Fruit fly (Drosophila melanogaster) whole organism, embryonic: ENCODE results near the gene CG42749.

ENCODE experiments used
- Ada2b ChIP-seq: fragments of 200-800 bp; sonication (Bioruptor generic); IDR thresholded peaks from 2 replicates; pipeline ENCODE4 v1.3.6; 2022; ENCODE audit warnings: missing biosample characterization, missing genetic modification characterization
- CG10321 ChIP-seq: fragments of 200-800 bp; sonication (Bioruptor generic); IDR thresholded peaks from 2 replicates; pipeline ENCODE4 v1.3.6; 2022; ENCODE audit warnings: missing biosample characterization, missing genetic modification characterization
- CG11456 ChIP-seq: fragments of 200-800 bp; sonication (Bioruptor generic); IDR thresholded peaks from 3 replicates; pipeline ENCODE4 v1.3.6; 2022; ENCODE audit warnings: missing biosample characterization, missing genetic modification characterization
- CG12219 ChIP-seq: fragments of 200-800 bp; sonication (Bioruptor generic); optimal IDR thresholded peaks from 3 replicates; lab custom pipeline; 2018; ENCODE audit warnings: missing biosample characterization, mild to moderate bottlenecking, missing genetic modification characterization
- CG13296 ChIP-seq: fragments of 200-800 bp; sonication (Bioruptor generic); optimal IDR thresholded peaks from 3 replicates; lab custom pipeline; 2018; ENCODE audit warnings: missing biosample characterization, mild to moderate bottlenecking, missing genetic modification characterization
- CG14441 ChIP-seq: fragments of 200-800 bp; sonication (Bioruptor generic); IDR thresholded peaks from 2 replicates; pipeline ENCODE4 v1.3.6; 2022; ENCODE audit warnings: missing biosample characterization, missing genetic modification characterization
- CG15011 ChIP-seq: fragments of 200-800 bp; sonication (Bioruptor generic); optimal IDR thresholded peaks from 3 replicates; lab custom pipeline; 2018; ENCODE audit warnings: missing biosample characterization, mild to moderate bottlenecking, missing genetic modification characterization
- CG15601 ChIP-seq: fragments of 200-800 bp; sonication (Bioruptor generic); optimal IDR thresholded peaks from 3 replicates; lab custom pipeline; 2019; ENCODE audit warnings: missing biosample characterization, mild to moderate bottlenecking, missing genetic modification characterization, moderate library complexity
- CG16863 ChIP-seq: fragments of 200-800 bp; sonication (Bioruptor generic); optimal IDR thresholded peaks from 3 replicates; lab custom pipeline; 2016; ENCODE audit warnings: missing biosample characterization, missing genetic modification characterization
- CG17361 ChIP-seq: fragments of 200-800 bp; sonication (Bioruptor generic); IDR thresholded peaks from 3 replicates; pipeline ENCODE4 v1.3.6; 2022; ENCODE audit warnings: missing biosample characterization, missing genetic modification characterization
- CG2116 ChIP-seq: fragments of 200-800 bp; sonication (Bioruptor generic); optimal IDR thresholded peaks from 3 replicates; lab custom pipeline; 2018; ENCODE audit warnings: missing biosample characterization, mild to moderate bottlenecking, missing genetic modification characterization
- CG30403 ChIP-seq: fragments of 200-800 bp; sonication (Bioruptor generic); optimal IDR thresholded peaks from 3 replicates; lab custom pipeline; 2016; ENCODE audit warnings: missing biosample characterization, missing genetic modification characterization
- CG4282 ChIP-seq: fragments of 200-800 bp; sonication (Bioruptor generic); optimal IDR thresholded peaks from 2 replicates; lab custom pipeline; 2016; ENCODE audit warnings: missing biosample characterization, missing genetic modification characterization
- CG4328 ChIP-seq: fragments of 200-800 bp; sonication (Bioruptor generic); optimal IDR thresholded peaks from 3 replicates; lab custom pipeline; 2017; ENCODE audit warnings: missing biosample characterization, missing genetic modification reagents, missing genetic modification characterization
- CG4820 ChIP-seq: fragments of 200-800 bp; sonication (Bioruptor generic); optimal IDR thresholded peaks from 3 replicates; lab custom pipeline; 2016; ENCODE audit warnings: missing biosample characterization, missing genetic modification characterization
- CG6254 ChIP-seq: fragments of 200-800 bp; sonication (Bioruptor generic); optimal IDR thresholded peaks from 3 replicates; lab custom pipeline; 2017; ENCODE audit warnings: mild to moderate bottlenecking, missing biosample characterization, missing genetic modification reagents, missing genetic modification characterization
- CG7556 ChIP-seq: fragments of 200-800 bp; sonication (Bioruptor generic); optimal IDR thresholded peaks from 2 replicates; lab custom pipeline; 2017; ENCODE audit warnings: missing biosample characterization, mild to moderate bottlenecking, missing genetic modification characterization
- CG9609 ChIP-seq: fragments of 200-800 bp; sonication (Bioruptor generic); optimal IDR thresholded peaks from 3 replicates; lab custom pipeline; 2016; ENCODE audit warnings: missing biosample characterization, missing genetic modification characterization
- CG9817 ChIP-seq: fragments of 200-800 bp; sonication (Bioruptor generic); optimal IDR thresholded peaks from 2 replicates; lab custom pipeline; 2018; ENCODE audit warnings: missing biosample characterization, mild to moderate bottlenecking, missing genetic modification characterization, moderate library complexity
- CkIIα-i1 ChIP-seq: fragments of 200-800 bp; sonication (Bioruptor generic); IDR thresholded peaks from 2 replicates; pipeline ENCODE4 v1.3.6; 2022; ENCODE audit warnings: missing biosample characterization, missing genetic modification characterization
- Dad ChIP-seq: fragments of 200-800 bp; sonication (Bioruptor generic); optimal IDR thresholded peaks from 3 replicates; lab custom pipeline; 2016; ENCODE audit warnings: missing biosample characterization, missing genetic modification characterization
- Drgx ChIP-seq: fragments of 200-800 bp; sonication (Bioruptor generic); IDR thresholded peaks from 2 replicates; pipeline ENCODE4 v1.3.6; 2022; ENCODE audit warnings: missing biosample characterization, missing genetic modification characterization
- Eip74EF ChIP-seq, 2 experiments: fragments of 200-800 bp in 1 of 2; fragments of >200 bp in 1 of 2; sonication (Bioruptor generic) in 1 of 2; optimal IDR thresholded peaks; 2 replicates each; lab custom pipeline; 2017 to 2019; ENCODE audit warnings: missing biosample characterization in 2 of 2, missing genetic modification characterization in 2 of 2, mild to moderate bottlenecking in 1 of 2, moderate library complexity in 1 of 2
- Myb ChIP-seq: fragments of 200-800 bp; sonication (Bioruptor generic); optimal IDR thresholded peaks from 2 replicates; lab custom pipeline; 2016; ENCODE audit warnings: missing biosample characterization, missing genetic modification characterization
- NC2α ChIP-seq: fragments of 200-800 bp; sonication (Bioruptor generic); optimal IDR thresholded peaks from 2 replicates; lab custom pipeline; 2016; ENCODE audit warnings: missing biosample characterization, missing genetic modification characterization
- Nf-YA ChIP-seq: fragments of 200-800 bp; sonication (Bioruptor generic); IDR thresholded peaks from 2 replicates; pipeline ENCODE4 v1.3.6; 2022; ENCODE audit warnings: missing biosample characterization, missing genetic modification characterization
- Optix ChIP-seq: fragments of 200-800 bp; sonication (Bioruptor generic); IDR thresholded peaks from 3 replicates; pipeline ENCODE4 v1.3.6; 2022; ENCODE audit warnings: missing biosample characterization, missing genetic modification characterization
- Sox102F ChIP-seq: fragments of 200-800 bp; sonication (Bioruptor generic); optimal IDR thresholded peaks from 2 replicates; lab custom pipeline; 2018; ENCODE audit warnings: missing biosample characterization, mild to moderate bottlenecking, missing genetic modification characterization, moderate library complexity
- Ssrp ChIP-seq: fragments of 200-800 bp; sonication (Bioruptor generic); optimal IDR thresholded peaks from 2 replicates; lab custom pipeline; 2018; ENCODE audit warnings: missing biosample characterization, mild to moderate bottlenecking, missing genetic modification characterization, moderate library complexity
- Trl ChIP-seq, 3 experiments: fragments of >200 bp in 2 of 3; fragments of 200-800 bp in 1 of 3; sonication (Bioruptor generic) in 1 of 3; optimal IDR thresholded peaks; 2 replicates in 1 of 3; 3 replicates in 2 of 3; lab custom pipeline; 2016 to 2017; ENCODE audit warnings: missing biosample characterization in 1 of 3, missing genetic modification characterization in 1 of 3
- Usf ChIP-seq: fragments of 200-800 bp; sonication (Bioruptor generic); optimal IDR thresholded peaks from 2 replicates; lab custom pipeline; 2017; ENCODE audit warnings: missing genotype, missing biosample characterization, missing genetic modification characterization
- Vsx1 ChIP-seq: fragments of 200-800 bp; sonication (Bioruptor generic); optimal IDR thresholded peaks from 2 replicates; lab custom pipeline; 2017; ENCODE audit warnings: missing biosample characterization, mild to moderate bottlenecking, missing genetic modification characterization, missing genetic modification reagents
- bab2 ChIP-seq: fragments of 200-800 bp; sonication (Bioruptor generic); optimal IDR thresholded peaks from 2 replicates; lab custom pipeline; 2016; ENCODE audit warnings: missing biosample characterization, missing genetic modification characterization
- cad ChIP-seq: fragments of >200 bp; optimal IDR thresholded peaks from 2 replicates; lab custom pipeline; 2017; ENCODE audit warnings: missing biosample characterization, missing genetic modification characterization
- cwo ChIP-seq: fragments of 200-800 bp; sonication (Bioruptor generic); optimal IDR thresholded peaks from 3 replicates; lab custom pipeline; 2017; ENCODE audit warnings: missing biosample characterization, missing genetic modification characterization, mild to moderate bottlenecking, moderate library complexity, missing genetic modification reagents
- dmrt99B ChIP-seq: fragments of 200-800 bp; sonication (Bioruptor generic); optimal IDR thresholded peaks from 2 replicates; lab custom pipeline; 2018; ENCODE audit warnings: missing biosample characterization, mild to moderate bottlenecking, missing genetic modification characterization, moderate library complexity
- esg ChIP-seq: fragments of 200-800 bp; sonication (Bioruptor generic); conservative IDR thresholded peaks from 2 replicates; pipeline ENCODE4 v1.3.6; 2022; ENCODE audit warnings: missing biosample characterization, missing genetic modification characterization
- inv ChIP-seq: fragments of 200-800 bp; sonication (Bioruptor generic); IDR thresholded peaks from 2 replicates; pipeline ENCODE4 v1.3.6; 2022; ENCODE audit warnings: missing biosample characterization, missing genetic modification characterization; ENCODE audit not compliant: partially characterized antibody
- kay ChIP-seq: fragments of 200-800 bp; sonication (Bioruptor generic); optimal IDR thresholded peaks from 2 replicates; lab custom pipeline; 2016; ENCODE audit warnings: missing biosample characterization, missing genetic modification characterization
- pan ChIP-seq, 4 experiments: fragments of >200 bp in 3 of 4; fragments of 200-800 bp in 1 of 4; sonication (Bioruptor generic) in 1 of 4; optimal IDR thresholded peaks in 3 of 4; IDR thresholded peaks in 1 of 4; 2 replicates each; pipeline versions ENCODE4 v1.3.6 to Lab custom; 2017 to 2022; ENCODE audit warnings: missing biosample characterization in 2 of 4, missing genetic modification characterization in 2 of 4, mixed read lengths in 1 of 4
- repo ChIP-seq: fragments of 200-800 bp; sonication (Bioruptor generic); optimal IDR thresholded peaks from 2 replicates; lab custom pipeline; 2016; ENCODE audit warnings: missing biosample characterization, missing genetic modification characterization
- ro ChIP-seq: fragments of 200-800 bp; sonication (Bioruptor generic); IDR thresholded peaks from 2 replicates; pipeline ENCODE4 v1.3.6; 2022; ENCODE audit warnings: missing biosample characterization, missing genetic modification characterization
- scrt ChIP-seq: fragments of 200-800 bp; sonication (Bioruptor generic); optimal IDR thresholded peaks from 2 replicates; lab custom pipeline; 2018; ENCODE audit warnings: missing biosample characterization, mild to moderate bottlenecking, missing genetic modification characterization, moderate library complexity
- sisA ChIP-seq: fragments of 200-800 bp; sonication (Bioruptor generic); IDR thresholded peaks from 2 replicates; pipeline ENCODE4 v1.3.6; 2022; ENCODE audit warnings: missing biosample characterization, missing genetic modification characterization
- ssp ChIP-seq: fragments of 200-800 bp; sonication (Bioruptor generic); IDR thresholded peaks from 2 replicates; pipeline ENCODE4 v1.3.6; 2022; ENCODE audit warnings: missing biosample characterization, missing genetic modification characterization
- tll ChIP-seq, 2 experiments: fragments of 200-800 bp in 1 of 2; fragments of >200 bp in 1 of 2; sonication (Bioruptor generic) in 1 of 2; optimal IDR thresholded peaks; 2 replicates each; lab custom pipeline; 2017 to 2019; ENCODE audit warnings: missing biosample characterization in 2 of 2, missing genetic modification characterization in 2 of 2, mild to moderate bottlenecking in 1 of 2, moderate library complexity in 1 of 2
- toy ChIP-seq: fragments of 200-800 bp; sonication (Bioruptor generic); IDR thresholded peaks from 2 replicates; pipeline ENCODE4 v1.3.6; 2022; ENCODE audit warnings: missing biosample characterization, missing genetic modification characterization
- vfl ChIP-seq: fragments of 200-800 bp; sonication (Bioruptor generic); optimal IDR thresholded peaks from 2 replicates; lab custom pipeline; 2016; ENCODE audit warnings: missing biosample characterization, missing genetic modification characterization
- wek ChIP-seq: fragments of 200-800 bp; sonication (Bioruptor generic); optimal IDR thresholded peaks from 3 replicates; lab custom pipeline; 2018; ENCODE audit warnings: missing biosample characterization, mild to moderate bottlenecking, missing genetic modification characterization, moderate library complexity

The CG42749 gene

DNA sequence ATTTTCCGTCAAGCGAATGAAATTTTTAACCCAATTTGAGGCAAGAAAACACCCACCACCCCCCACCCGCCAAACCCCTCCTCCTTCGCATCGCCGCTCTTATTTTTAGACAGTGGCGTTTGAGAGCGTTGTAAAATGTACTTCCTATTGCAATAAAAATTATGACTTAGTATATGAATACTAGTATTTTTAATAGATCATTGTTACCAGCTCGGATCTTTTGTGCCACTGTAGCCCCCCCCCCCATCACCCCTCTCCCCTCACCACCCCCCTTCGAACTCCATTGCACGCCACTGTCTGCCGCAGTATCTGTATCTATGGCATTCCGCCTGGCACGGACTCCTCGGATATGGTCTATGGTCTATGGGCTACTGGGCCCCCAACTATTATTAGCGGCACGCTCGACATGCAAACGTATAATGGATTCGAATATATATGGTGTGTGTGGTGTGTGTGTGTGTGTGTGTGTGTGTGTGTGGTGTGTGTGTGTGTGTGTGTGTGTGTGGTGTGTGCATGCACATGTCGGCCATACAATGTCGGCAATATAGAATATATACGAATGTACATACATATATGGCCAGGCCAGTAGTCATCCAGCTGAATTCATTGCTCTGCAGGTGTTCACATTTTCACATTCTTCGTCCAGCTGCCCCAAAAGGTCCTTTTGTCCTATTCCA is 54.2 kb downstream of the CG42749 start:
- TF ChIP-seq sisA (GFP tag; lab: Robert Waterston, UW): peak; percentile 63
- TF ChIP-seq CG14441 (GFP tag; lab: Robert Waterston, UW): 0 out of 2 replicates have a peak, but pooled peaks have one; percentile 22
- TF ChIP-seq Sox102F (GFP tag; lab: Kevin White, UChicago): peak; percentile 63
- TF ChIP-seq repo (GFP tag; lab: Kevin White, UChicago): no peak
- TF ChIP-seq CG17361 (GFP tag; lab: Robert Waterston, UW): no peak
- no peak for TF ChIP-seq CG10321 (GFP tag; lab: Robert Waterston, UW)
- TF ChIP-seq CkIIα-i1 (GFP tag; lab: Robert Waterston, UW): no peak
- TF ChIP-seq CG30403 (GFP tag; lab: Kevin White, UChicago): no peak
- TF ChIP-seq cad (GFP tag; lab: Kevin White, UChicago): no peak
- no peak for TF ChIP-seq CG7556 (GFP tag; lab: Kevin White, UChicago)
- TF ChIP-seq CG16863 (GFP tag; lab: Kevin White, UChicago): no peak
- no peak for TF ChIP-seq inv
- no peak for TF ChIP-seq Nf-YA (GFP tag; lab: Robert Waterston, UW)
- TF ChIP-seq Trl (optimal IDR thresholded peaks at IDR 0.05; lab: Kevin White, UChicago): no peak
- TF ChIP-seq Trl (GFP tag; optimal IDR thresholded peaks at IDR 0.05; lab: Kevin White, UChicago): no peak
- TF ChIP-seq esg (GFP tag; lab: Robert Waterston, UW): no peak
- no peak for TF ChIP-seq NC2α
- TF ChIP-seq dmrt99B (tag; lab: Kevin White, UChicago): peak; percentile 38
- TF ChIP-seq CG9609 (GFP tag; lab: Kevin White, UChicago): no peak
- TF ChIP-seq CG4282 (GFP tag; lab: Kevin White, UChicago): no peak
- TF ChIP-seq CG4820 (GFP tag; lab: Kevin White, UChicago): no peak
- no peak for TF ChIP-seq vfl (GFP tag; lab: Kevin White, UChicago)
- no peak for TF ChIP-seq CG6254 (GFP tag; lab: Kevin White, UChicago)
- TF ChIP-seq Optix (GFP tag; lab: Robert Waterston, UW): 0 out of 3 replicates have a peak, but pooled peaks have one; percentile 17
- TF ChIP-seq CG12219: no peak
- TF ChIP-seq CG13296 (GFP tag; lab: Kevin White, UChicago): no peak
- TF ChIP-seq ro: no peak
- no peak for TF ChIP-seq tll (GFP tag; optimal IDR thresholded peaks at IDR 0.05; lab: Kevin White, UChicago)
- no peak for TF ChIP-seq CG15601 (tag; lab: Kevin White, UChicago)
- no peak for TF ChIP-seq cwo (GFP tag; lab: Kevin White, UChicago)
- TF ChIP-seq pan (optimal IDR thresholded peaks at IDR 0.05; lab: Kevin White, UChicago): no peak
- TF ChIP-seq pan (GFP tag; optimal IDR thresholded peaks at IDR 0.05 in 1 of 2, IDR thresholded peaks at IDR 0.05 in 1 of 2): no peak
- 0 out of 2 replicates have a peak, but pooled peaks have one; percentile 17 for TF ChIP-seq Ada2b (GFP tag; lab: Robert Waterston, UW)
- TF ChIP-seq scrt: no peak
- TF ChIP-seq Vsx1 (GFP tag; lab: Kevin White, UChicago): no peak
- no peak for TF ChIP-seq kay (GFP tag; lab: Kevin White, UChicago)
- TF ChIP-seq CG4328 (GFP tag; lab: Kevin White, UChicago): no peak
- TF ChIP-seq bab2 (GFP tag; lab: Kevin White, UChicago): no peak
- no peak for TF ChIP-seq Dad (GFP tag; lab: Kevin White, UChicago)
- no peak for TF ChIP-seq CG15011 (GFP tag; lab: Kevin White, UChicago)
- peak; percentile 15; the same call in 1 of the 2 replicates for TF ChIP-seq Drgx (GFP tag; lab: Robert Waterston, UW)
- no peak for TF ChIP-seq toy
- TF ChIP-seq wek: no peak
- no peak for TF ChIP-seq Ssrp (tag; lab: Kevin White, UChicago)
- TF ChIP-seq Usf: no peak
- no peak for TF ChIP-seq CG9817 (tag; lab: Kevin White, UChicago)
- TF ChIP-seq CG11456 (GFP tag; lab: Robert Waterston, UW): 0 out of 3 replicates have a peak, but pooled peaks have one; percentile 46
- peak; percentile 40 for TF ChIP-seq ssp (GFP tag; lab: Robert Waterston, UW)
- no peak for TF ChIP-seq Eip74EF (GFP tag; optimal IDR thresholded peaks at IDR 0.05; lab: Kevin White, UChicago)
- no peak for TF ChIP-seq CG2116 (GFP tag; lab: Kevin White, UChicago)
- TF ChIP-seq Myb (GFP tag; lab: Kevin White, UChicago): no peak
